Worm (Caenorhabditis elegans) whole organism, L1 larva: ENCODE results near the gene F09B9.5.

Experiments
- blmp-1 ChIP-seq: fragments of 150-350 bp; optimal IDR thresholded peaks from 2 replicates; lab custom pipeline; 2014; ENCODE audit warnings: missing biosample characterization, missing genetic modification characterization
- dpl-1 ChIP-seq, 3 experiments: fragments of 150-350 bp in 2 of 3; sonication (generic microtip) in 1 of 3; optimal IDR thresholded peaks; 2 replicates each; lab custom pipeline; 2014 to 2017; ENCODE audit warnings: missing biosample characterization in 3 of 3, missing genetic modification characterization in 3 of 3, missing genetic modification reagents in 3 of 3
- isw-1 ChIP-seq: fragments of 200-800 bp; sonication (Bioruptor generic); IDR thresholded peaks from 2 replicates; pipeline ENCODE4 v1.3.6; 2022; ENCODE audit warnings: missing genetic modification characterization, missing compliant biosample characterization
- mep-1 ChIP-seq: fragments of 150-350 bp; optimal IDR thresholded peaks from 2 replicates; lab custom pipeline; 2014; ENCODE audit warnings: missing biosample characterization, missing genetic modification characterization
- nhr-12 ChIP-seq: sonication (generic microtip); optimal IDR thresholded peaks from 2 replicates; lab custom pipeline; 2017; ENCODE audit warnings: missing biosample characterization, missing genetic modification characterization
- nhr-76 ChIP-seq: sonication (generic microtip); optimal IDR thresholded peaks from 2 replicates; lab custom pipeline; 2017; ENCODE audit warnings: missing biosample characterization, missing genetic modification characterization
- ztf-11 ChIP-seq, 2 experiments: sonication (generic microtip); optimal IDR thresholded peaks; 2 replicates each; lab custom pipeline; 2016 to 2017; ENCODE audit warnings: missing genetic modification characterization in 2 of 2, missing biosample characterization in 1 of 2, missing compliant biosample characterization in 1 of 2

ce11 chrX:10184708-10185107, 30.1 kb downstream of the F09B9.5 start:
- TF ChIP-seq nhr-12 (tag; lab: Kevin White, UChicago) (no peak), nhr-76 (tag; lab: Kevin White, UChicago) (no peak), dpl-1 (GFP tag; optimal IDR thresholded peaks at IDR 0.05; lab: Kevin White, UChicago) (no peak), isw-1 (GFP tag; lab: Robert Waterston, UW) (no peak), mep-1 (tag; lab: Kevin White, UChicago) (no peak), blmp-1 (tag; lab: Kevin White, UChicago) (no peak), ztf-11 (tag; optimal IDR thresholded peaks at IDR 0.05; lab: Kevin White, UChicago) (no peak)
